Fruit fly (Drosophila melanogaster) whole organism, embryonic: ENCODE data around the gene CG6689.
A peak's percentile ranks its signal among the peaks of the same experiment; 100 is the strongest.

ENCODE experiments used
- Asciz ChIP-seq: fragments of 200-800 bp; sonication (Bioruptor generic); optimal IDR thresholded peaks from 2 replicates; lab custom pipeline; 2017; ENCODE audit warnings: missing biosample characterization, mild to moderate bottlenecking, missing genetic modification characterization, missing genetic modification reagents
- Atf3 ChIP-seq: fragments of 200-800 bp; sonication (Bioruptor generic); optimal IDR thresholded peaks from 3 replicates; lab custom pipeline; 2016; ENCODE audit warnings: missing biosample characterization, missing genetic modification characterization
- B-H2 ChIP-seq: fragments of 200-800 bp; sonication (Bioruptor generic); optimal IDR thresholded peaks from 2 replicates; lab custom pipeline; 2018; ENCODE audit warnings: missing biosample characterization, mild to moderate bottlenecking, missing genetic modification characterization
- CG10366 ChIP-seq: fragments of 200-800 bp; sonication (Bioruptor generic); IDR thresholded peaks from 2 replicates; pipeline ENCODE4 v1.3.6; 2022; ENCODE audit warnings: missing biosample characterization, missing genetic modification characterization
- CG11085 ChIP-seq: fragments of 200-800 bp; sonication (Bioruptor generic); IDR thresholded peaks from 2 replicates; pipeline ENCODE4 v1.3.6; 2022; ENCODE audit warnings: missing biosample characterization, missing genetic modification characterization
- CG11247 ChIP-seq: fragments of 200-800 bp; sonication (Bioruptor generic); IDR thresholded peaks from 2 replicates; pipeline ENCODE4 v1.3.6; 2022; ENCODE audit warnings: missing biosample characterization, missing genetic modification characterization
- CG12071 ChIP-seq: fragments of 200-800 bp; sonication (Bioruptor generic); optimal IDR thresholded peaks from 3 replicates; lab custom pipeline; 2018; ENCODE audit warnings: missing biosample characterization, mild to moderate bottlenecking, missing genetic modification characterization
- CG14667 ChIP-seq: fragments of 200-800 bp; sonication (Bioruptor generic); IDR thresholded peaks from 2 replicates; pipeline ENCODE4 v1.3.6; 2022; ENCODE audit warnings: missing biosample characterization, missing genetic modification characterization
- CG1603 ChIP-seq: fragments of 200-800 bp; sonication (Bioruptor generic); optimal IDR thresholded peaks from 2 replicates; lab custom pipeline; 2019; ENCODE audit warnings: missing biosample characterization, mild to moderate bottlenecking, missing genetic modification characterization, moderate library complexity
- CG17385 ChIP-seq: fragments of 200-800 bp; sonication (Bioruptor generic); optimal IDR thresholded peaks from 3 replicates; lab custom pipeline; 2018; ENCODE audit warnings: missing biosample characterization, mild to moderate bottlenecking, missing genetic modification characterization
- CG17829 ChIP-seq: fragments of 200-800 bp; optimal IDR thresholded peaks from 2 replicates; lab custom pipeline; 2019; ENCODE audit warnings: missing biosample characterization, mild to moderate bottlenecking, missing genetic modification characterization, moderate library complexity
- CG17912 ChIP-seq: fragments of 200-800 bp; sonication (Bioruptor generic); optimal IDR thresholded peaks from 2 replicates; lab custom pipeline; 2018; ENCODE audit warnings: missing biosample characterization, mild to moderate bottlenecking, missing genetic modification characterization
- CG2712 ChIP-seq: fragments of 200-800 bp; optimal IDR thresholded peaks from 3 replicates; lab custom pipeline; 2019; ENCODE audit warnings: missing biosample characterization, mild to moderate bottlenecking, missing genetic modification characterization, moderate library complexity
- CG3163 ChIP-seq: fragments of 200-800 bp; sonication (Bioruptor generic); optimal IDR thresholded peaks from 3 replicates; lab custom pipeline; 2016; ENCODE audit warnings: missing biosample characterization, missing genetic modification characterization
- CG6689 ChIP-seq: fragments of 200-800 bp; sonication (Bioruptor generic); IDR thresholded peaks from 2 replicates; pipeline ENCODE4 v1.3.6; 2022; ENCODE audit warnings: missing biosample characterization, missing genetic modification characterization
- CG7271 ChIP-seq: fragments of 200-800 bp; sonication (Bioruptor generic); optimal IDR thresholded peaks from 2 replicates; lab custom pipeline; 2018; ENCODE audit warnings: missing biosample characterization, mild to moderate bottlenecking, missing genetic modification characterization, moderate library complexity
- CG7987 ChIP-seq: fragments of 200-800 bp; sonication (Bioruptor generic); optimal IDR thresholded peaks from 2 replicates; lab custom pipeline; 2018; ENCODE audit warnings: missing biosample characterization, mild to moderate bottlenecking, missing genetic modification characterization, moderate library complexity
- CG9727 ChIP-seq: fragments of 200-800 bp; sonication (Bioruptor generic); optimal IDR thresholded peaks from 3 replicates; lab custom pipeline; 2017; ENCODE audit warnings: missing biosample characterization, mild to moderate bottlenecking, missing genetic modification characterization
- Chrac-16 ChIP-seq: fragments of 200-800 bp; sonication (Bioruptor generic); optimal IDR thresholded peaks from 3 replicates; lab custom pipeline; 2016; ENCODE audit warnings: missing biosample characterization, missing genetic modification characterization
- Deaf1 ChIP-seq: fragments of 200-800 bp; optimal IDR thresholded peaks from 3 replicates; lab custom pipeline; 2019; ENCODE audit warnings: missing biosample characterization, mild to moderate bottlenecking, missing genetic modification characterization, moderate library complexity
- Drgx ChIP-seq: fragments of 200-800 bp; sonication (Bioruptor generic); IDR thresholded peaks from 2 replicates; pipeline ENCODE4 v1.3.6; 2022; ENCODE audit warnings: missing biosample characterization, missing genetic modification characterization
- E2f2 ChIP-seq: fragments of 200-800 bp; sonication (Bioruptor generic); IDR thresholded peaks from 2 replicates; pipeline ENCODE4 v1.3.6; 2022; ENCODE audit warnings: missing biosample characterization, missing genetic modification characterization
- Jarid2 ChIP-seq: fragments of 200-800 bp; sonication (Bioruptor generic); optimal IDR thresholded peaks from 3 replicates; lab custom pipeline; 2017; ENCODE audit warnings: mild to moderate bottlenecking, missing biosample characterization, missing genetic modification reagents, missing genetic modification characterization
- Mad ChIP-seq: fragments of 200-800 bp; sonication (Bioruptor generic); optimal IDR thresholded peaks from 2 replicates; lab custom pipeline; 2016; ENCODE audit warnings: missing biosample characterization, missing genetic modification characterization
- Mes4 ChIP-seq: fragments of 200-800 bp; sonication (Bioruptor generic); optimal IDR thresholded peaks from 2 replicates; lab custom pipeline; 2016; ENCODE audit warnings: missing biosample characterization, missing genetic modification characterization
- NC2α ChIP-seq: fragments of 200-800 bp; sonication (Bioruptor generic); optimal IDR thresholded peaks from 2 replicates; lab custom pipeline; 2016; ENCODE audit warnings: missing biosample characterization, missing genetic modification characterization
- NFAT ChIP-seq: fragments of 200-800 bp; sonication (Bioruptor generic); IDR thresholded peaks from 2 replicates; pipeline ENCODE4 v1.3.6; 2022; ENCODE audit warnings: missing biosample characterization, missing genetic modification characterization
- Rx ChIP-seq: fragments of 200-800 bp; sonication (Bioruptor generic); IDR thresholded peaks from 2 replicates; pipeline ENCODE4 v1.3.6; 2022; ENCODE audit warnings: missing biosample characterization, missing genetic modification characterization
- Six4 ChIP-seq: fragments of 200-800 bp; sonication (Bioruptor generic); optimal IDR thresholded peaks from 2 replicates; lab custom pipeline; 2016; ENCODE audit warnings: missing biosample characterization, missing genetic modification characterization
- Spps ChIP-seq: fragments of 200-800 bp; sonication (Bioruptor generic); optimal IDR thresholded peaks from 2 replicates; lab custom pipeline; 2018; ENCODE audit warnings: missing biosample characterization, mild to moderate bottlenecking, missing genetic modification characterization
- Sry-β ChIP-seq: fragments of 200-800 bp; sonication (Bioruptor generic); optimal IDR thresholded peaks from 2 replicates; lab custom pipeline; 2018; ENCODE audit warnings: missing biosample characterization, mild to moderate bottlenecking, missing genetic modification characterization, moderate library complexity
- Sry-δ ChIP-seq: fragments of 200-800 bp; sonication (Bioruptor generic); optimal IDR thresholded peaks from 2 replicates; lab custom pipeline; 2016; ENCODE audit warnings: missing biosample characterization, missing genetic modification characterization
- ase ChIP-seq: fragments of 200-800 bp; sonication (Bioruptor generic); IDR thresholded peaks from 3 replicates; pipeline ENCODE4 v1.3.6; 2022; ENCODE audit warnings: missing biosample characterization, missing genetic modification characterization
- ash1 ChIP-seq: fragments of 200-800 bp; sonication (Bioruptor generic); optimal IDR thresholded peaks from 2 replicates; lab custom pipeline; 2018; ENCODE audit warnings: missing biosample characterization, mild to moderate bottlenecking, missing genetic modification characterization
- chif ChIP-seq, 2 experiments: fragments of 200-800 bp; sonication (Bioruptor generic); optimal IDR thresholded peaks; 3 replicates each; lab custom pipeline; 2016; ENCODE audit warnings: missing biosample characterization in 2 of 2, missing genetic modification characterization in 2 of 2
- eyg ChIP-seq: fragments of 200-800 bp; sonication (Bioruptor generic); optimal IDR thresholded peaks from 3 replicates; lab custom pipeline; 2016; ENCODE audit warnings: missing biosample characterization, missing genetic modification characterization
- fd64A ChIP-seq: fragments of 200-800 bp; sonication (Bioruptor generic); optimal IDR thresholded peaks from 3 replicates; lab custom pipeline; 2018; ENCODE audit warnings: missing biosample characterization, mild to moderate bottlenecking, missing genetic modification characterization
- h ChIP-seq: fragments of >200 bp; optimal IDR thresholded peaks from 2 replicates; lab custom pipeline; 2017
- hkb ChIP-seq, 2 experiments: fragments of 200-800 bp in 1 of 2; fragments of >200 bp in 1 of 2; sonication (Bioruptor generic) in 1 of 2; IDR thresholded peaks in 1 of 2; optimal IDR thresholded peaks in 1 of 2; 2 replicates each; pipeline versions ENCODE4 v1.3.6 to Lab custom; 2017 to 2022; ENCODE audit warnings: missing biosample characterization in 1 of 2, missing genetic modification characterization in 1 of 2
- jumu ChIP-seq: fragments of 200-800 bp; sonication (Bioruptor generic); optimal IDR thresholded peaks from 3 replicates; lab custom pipeline; 2016; ENCODE audit warnings: missing biosample characterization, missing genetic modification characterization
- lilli ChIP-seq: fragments of 200-800 bp; sonication (Bioruptor generic); optimal IDR thresholded peaks from 3 replicates; lab custom pipeline; 2016; ENCODE audit warnings: missing biosample characterization, missing genetic modification characterization
- pb ChIP-seq: fragments of 200-800 bp; sonication (Bioruptor generic); optimal IDR thresholded peaks from 3 replicates; lab custom pipeline; 2016; ENCODE audit warnings: missing biosample characterization, missing genetic modification characterization
- pita ChIP-seq: fragments of 200-800 bp; sonication (Bioruptor generic); optimal IDR thresholded peaks from 2 replicates; lab custom pipeline; 2017; ENCODE audit warnings: missing biosample characterization, mild to moderate bottlenecking, missing genetic modification characterization
- prd ChIP-seq, 3 experiments: fragments of >200 bp in 2 of 3; fragments of 200-800 bp in 1 of 3; sonication (Bioruptor generic) in 1 of 3; optimal IDR thresholded peaks in 2 of 3; IDR thresholded peaks in 1 of 3; 2 replicates in 2 of 3; 3 replicates in 1 of 3; pipeline versions ENCODE4 v1.3.6 to Lab custom; 2017 to 2022; ENCODE audit warnings: missing biosample characterization in 1 of 3, missing genetic modification characterization in 1 of 3
- repo ChIP-seq: fragments of 200-800 bp; sonication (Bioruptor generic); optimal IDR thresholded peaks from 2 replicates; lab custom pipeline; 2016; ENCODE audit warnings: missing biosample characterization, missing genetic modification characterization
- slou ChIP-seq: fragments of 200-800 bp; sonication (Bioruptor generic); optimal IDR thresholded peaks from 3 replicates; lab custom pipeline; 2016; ENCODE audit warnings: missing biosample characterization, missing genetic modification characterization
- slp2 ChIP-seq: fragments of 200-800 bp; sonication (Bioruptor generic); optimal IDR thresholded peaks from 2 replicates; lab custom pipeline; 2016; ENCODE audit warnings: missing biosample characterization, missing genetic modification characterization
- ssp ChIP-seq: fragments of 200-800 bp; sonication (Bioruptor generic); IDR thresholded peaks from 2 replicates; pipeline ENCODE4 v1.3.6; 2022; ENCODE audit warnings: missing biosample characterization, missing genetic modification characterization
- zen ChIP-seq: fragments of 200-800 bp; sonication (Bioruptor generic); optimal IDR thresholded peaks from 3 replicates; lab custom pipeline; 2018; ENCODE audit warnings: missing biosample characterization, mild to moderate bottlenecking, missing genetic modification characterization, moderate library complexity
- zf30C ChIP-seq: fragments of 200-800 bp; sonication (Bioruptor generic); optimal IDR thresholded peaks from 3 replicates; lab custom pipeline; 2018; ENCODE audit warnings: missing biosample characterization, mild to moderate bottlenecking, missing genetic modification characterization

The CG6689 gene

dm6 chr3R:11269013-11269412 is 49.1 kb upstream of the CG6689 start (continued):
- TF ChIP-seq Spps (tag; lab: Kevin White, UChicago) (peak; percentile 52), CG1603 (tag; lab: Kevin White, UChicago) (peak; percentile 74), hkb (optimal IDR thresholded peaks at IDR 0.05; lab: Kevin White, UChicago) (no peak), hkb (GFP tag; IDR thresholded peaks at IDR 0.05; lab: Robert Waterston, UW) (no peak), jumu (GFP tag; lab: Kevin White, UChicago) (peak; percentile 1), CG10366 (peak; percentile 29; the same call in 1 of the 2 replicates), CG11247 (no peak; the same call in 1 of the 2 replicates), Deaf1 (tag; lab: Kevin White, UChicago) (no peak), CG12071 (GFP tag; lab: Kevin White, UChicago) (peak; percentile 82), ash1 (GFP tag; lab: Kevin White, UChicago) (peak; percentile 29), CG6689 (GFP tag; lab: Robert Waterston, UW) (peak; percentile 40; the same call in 1 of the 2 replicates), CG7987 (GFP tag; lab: Kevin White, UChicago) (no peak), Chrac-16 (GFP tag; lab: Kevin White, UChicago) (peak; percentile 62), slp2 (GFP tag; lab: Kevin White, UChicago) (peak; percentile 55), lilli (GFP tag; lab: Kevin White, UChicago) (peak; percentile 47), CG17912 (GFP tag; lab: Kevin White, UChicago) (peak; percentile 79), zf30C (GFP tag; lab: Kevin White, UChicago) (peak; percentile 35), zen (tag; lab: Kevin White, UChicago) (peak; percentile 82), Sry-β (GFP tag; lab: Kevin White, UChicago) (peak; percentile 60), CG14667 (GFP tag; lab: Robert Waterston, UW) (no peak; the same call in 1 of the 2 replicates), pita (GFP tag; lab: Kevin White, UChicago) (no peak), CG3163 (GFP tag; lab: Kevin White, UChicago) (peak; percentile 81), ssp (GFP tag; lab: Robert Waterston, UW) (no peak), NFAT (GFP tag; lab: Robert Waterston, UW) (peak; percentile 34; the same call in 1 of the 2 replicates), prd (optimal IDR thresholded peaks at IDR 0.05; lab: Kevin White, UChicago) (no peak), prd (GFP tag; IDR thresholded peaks at IDR 0.05; lab: Robert Waterston, UW) (peak; percentile 17; the same call in 1 of the 3 replicates), eyg (GFP tag; lab: Kevin White, UChicago) (peak; percentile 67), Mad (GFP tag; lab: Kevin White, UChicago) (peak; percentile 53), CG2712 (tag; lab: Kevin White, UChicago) (peak; percentile 79), h (peak; percentile 59), B-H2 (GFP tag; lab: Kevin White, UChicago) (no peak), CG17829 (tag; lab: Kevin White, UChicago) (peak; percentile 75), Sry-δ (GFP tag; lab: Kevin White, UChicago) (no peak), fd64A (peak; percentile 66), NC2α (GFP tag; lab: Kevin White, UChicago) (peak; percentile 2), ase (GFP tag; lab: Robert Waterston, UW) (peak; percentile 55; the same call in 2 of the 3 replicates), Rx (peak; percentile 48; the same call in 1 of the 2 replicates), CG11085 (peak; percentile 19; the same call in 1 of the 2 replicates), CG17385 (GFP tag; lab: Kevin White, UChicago) (peak; percentile 71), Jarid2 (GFP tag; lab: Kevin White, UChicago) (peak; percentile 66), chif (GFP tag; optimal IDR thresholded peaks at IDR 0.05; lab: Kevin White, UChicago) (peak in 1 of 2 experiments; percentile 75), Atf3 (GFP tag; lab: Kevin White, UChicago) (peak; percentile 66), Six4 (GFP tag; lab: Kevin White, UChicago) (peak; percentile 75), E2f2 (GFP tag; lab: Robert Waterston, UW) (no peak), CG9727 (GFP tag; lab: Kevin White, UChicago) (peak; percentile 70), pb (GFP tag; lab: Kevin White, UChicago) (peak; percentile 85), repo (GFP tag; lab: Kevin White, UChicago) (peak; percentile 45), slou (GFP tag; lab: Kevin White, UChicago) (peak; percentile 18), Mes4 (GFP tag; lab: Kevin White, UChicago) (peak; percentile 65), Asciz (GFP tag; lab: Kevin White, UChicago) (peak; percentile 77), CG7271 (tag; lab: Kevin White, UChicago) (peak; percentile 88), Drgx (GFP tag; lab: Robert Waterston, UW) (peak; percentile 10; the same call in 1 of the 2 replicates)
